Fruit fly (Drosophila melanogaster): ENCODE data around the gene CG8478.

Gene CG8478

dm6 chr3R:9777941-9778360 is 14.5 kb downstream of the CG8478 start, which contains the start of gene RpS29 (continued):
- TF ChIP-seq CG42726 (GFP tag; IDR thresholded peaks at IDR 0.05; ENCODE audit: partially characterized antibody), result peak; percentile 98
- TF ChIP-seq wek (GFP tag; optimal IDR thresholded peaks at IDR 0.05), result peak; percentile 68
- TF ChIP-seq pfk (GFP tag; optimal IDR thresholded peaks at IDR 0.05), result peak; percentile 77
- TF ChIP-seq CG11398 (GFP tag; optimal IDR thresholded peaks at IDR 0.05), result peak; percentile 65
- TF ChIP-seq NC2α (GFP tag; optimal IDR thresholded peaks at IDR 0.05), result peak; percentile 53
- peak; percentile 84 for TF ChIP-seq CG11247 (GFP tag; IDR thresholded peaks at IDR 0.05)
- TF ChIP-seq Atf6 (GFP tag; IDR thresholded peaks at IDR 0.05), result peak; percentile 72
- TF ChIP-seq CG6654 (GFP tag; optimal IDR thresholded peaks at IDR 0.05), result peak; percentile 1
- peak; percentile 80 for TF ChIP-seq CG3163 (GFP tag; optimal IDR thresholded peaks at IDR 0.05)
- TF ChIP-seq CG11696 (GFP tag; IDR thresholded peaks at IDR 0.05), result no peak
- peak; percentile 83 for TF ChIP-seq CG18619 (GFP tag; optimal IDR thresholded peaks at IDR 0.05)
- TF ChIP-seq gfzf (GFP tag; optimal IDR thresholded peaks at IDR 0.05), result peak; percentile 54
- TF ChIP-seq h (optimal IDR thresholded peaks at IDR 0.05), result no peak
- TF ChIP-seq CG6254 (GFP tag; optimal IDR thresholded peaks at IDR 0.05), result no peak
- TF ChIP-seq CG4360 (GFP tag; IDR thresholded peaks at IDR 0.05), result no peak
- 0 out of 2 replicates have a peak, but pooled peaks have one; percentile 28 for TF ChIP-seq danr (GFP tag; IDR thresholded peaks at IDR 0.05)
- peak; percentile 87 for TF ChIP-seq Meics (GFP tag; optimal IDR thresholded peaks at IDR 0.05)
- peak; percentile 83 for TF ChIP-seq CG6765 (GFP tag; optimal IDR thresholded peaks at IDR 0.05)
- TF ChIP-seq inv (GFP tag; IDR thresholded peaks at IDR 0.05; ENCODE audit: partially characterized antibody), result peak; percentile 92
- TF ChIP-seq CG18764 (GFP tag; optimal IDR thresholded peaks at IDR 0.05), result peak; percentile 76
- peak; percentile 90 for TF ChIP-seq sna (GFP tag; IDR thresholded peaks at IDR 0.05; ENCODE audit: partially characterized antibody)
- TF ChIP-seq tup (GFP tag; optimal IDR thresholded peaks at IDR 0.05), result peak; percentile 45
- peak; percentile 84 for TF ChIP-seq CG12391 (tag; optimal IDR thresholded peaks at IDR 0.05)
- peak; percentile 61; the same call in 2 of the 3 replicates for TF ChIP-seq sr (GFP tag; IDR thresholded peaks at IDR 0.05)
- peak; percentile 92 for TF ChIP-seq chinmo (GFP tag; IDR thresholded peaks at IDR 0.05; ENCODE audit: partially characterized antibody)
- peak; percentile 84 for TF ChIP-seq CG1647 (GFP tag; optimal IDR thresholded peaks at IDR 0.05)
- TF ChIP-seq CG4617 (GFP tag; optimal IDR thresholded peaks at IDR 0.05; ENCODE audit: borderline replicate concordance), result peak; percentile 75
- TF ChIP-seq klu (GFP tag; IDR thresholded peaks at IDR 0.05), result peak; percentile 31; the same call in 1 of the 2 replicates
- TF ChIP-seq Ets65A (GFP tag), result peak; percentile 99
- TF ChIP-seq sqz (GFP tag; optimal IDR thresholded peaks at IDR 0.05), result peak; percentile 75
- TF ChIP-seq CG13287 (GFP tag; IDR thresholded peaks at IDR 0.05; ENCODE audit: partially characterized antibody), result peak; percentile 97
- peak; percentile 88 for TF ChIP-seq ato (GFP tag; IDR thresholded peaks at IDR 0.05; ENCODE audit: partially characterized antibody)
- peak; percentile 73 for TF ChIP-seq CG8290 (GFP tag; optimal IDR thresholded peaks at IDR 0.05)
- TF ChIP-seq CG8290 (tag; optimal IDR thresholded peaks at IDR 0.05), result peak; percentile 31 to 95
- peak; percentile 84 for TF ChIP-seq CG2129 (GFP tag; IDR thresholded peaks at IDR 0.05; ENCODE audit: partially characterized antibody)
- peak; percentile 77 for TF ChIP-seq CG13775 (GFP tag; optimal IDR thresholded peaks at IDR 0.05)
- no peak for TF ChIP-seq fru (optimal IDR thresholded peaks at IDR 0.05)
- peak; percentile 85 for TF ChIP-seq schlank (tag; optimal IDR thresholded peaks at IDR 0.05)
- TF ChIP-seq twi (tag; optimal IDR thresholded peaks at IDR 0.05), result peak; percentile 27
- peak; percentile 28; the same call in 1 of the 2 replicates for TF ChIP-seq CG6689 (GFP tag; IDR thresholded peaks at IDR 0.05)
- no peak for TF ChIP-seq yki (optimal IDR thresholded peaks at IDR 0.05)
- TF ChIP-seq CG17912 (GFP tag; optimal IDR thresholded peaks at IDR 0.05), result peak; percentile 88
- peak; percentile 65; the same call in 1 of the 2 replicates for TF ChIP-seq onecut (GFP tag; IDR thresholded peaks at IDR 0.05)
- no peak for TF ChIP-seq fd102C (GFP tag; optimal IDR thresholded peaks at IDR 0.05)
- peak; percentile 84 for TF ChIP-seq Dad (GFP tag; optimal IDR thresholded peaks at IDR 0.05)
- TF ChIP-seq CG14860 (GFP tag; IDR thresholded peaks at IDR 0.05; ENCODE audit: partially characterized antibody), result peak; percentile 79
- peak; percentile 82 for TF ChIP-seq chn (GFP tag; optimal IDR thresholded peaks at IDR 0.05)
- TF ChIP-seq CG11560 (tag; IDR thresholded peaks at IDR 0.05), result peak; percentile 74; the same call in 2 of the 3 replicates
- peak; percentile 92 for TF ChIP-seq HmgD (GFP tag; optimal IDR thresholded peaks at IDR 0.05)
- peak; percentile 99 for TF ChIP-seq YL-1 (GFP tag; optimal IDR thresholded peaks at IDR 0.05)
- peak; percentile 46; the same call in 1 of the 2 replicates for TF ChIP-seq CG4730 (GFP tag; IDR thresholded peaks at IDR 0.05)

Measured in whole organism, embryonic.